Fruit fly (Drosophila melanogaster) whole organism, wandering third instar larva: Measurements from ENCODE around the gene Atx-1.

Experiments used
- Hr78 ChIP-seq: fragments of >200 bp; optimal IDR thresholded peaks from 2 replicates; lab custom pipeline; 2017; ENCODE audit warnings: missing biosample characterization, missing genetic modification characterization
- OdsH ChIP-seq: fragments of 200-800 bp; sonication (Bioruptor generic); optimal IDR thresholded peaks from 2 replicates; lab custom pipeline; 2016; ENCODE audit warnings: missing biosample characterization, mild to moderate bottlenecking, missing genetic modification characterization
- lola ChIP-seq: fragments of >200 bp; optimal IDR thresholded peaks from 2 replicates; lab custom pipeline; 2017; ENCODE audit warnings: missing biosample characterization, missing genetic modification characterization

dm6 chrX:6803880-6804484 is 19.0 kb upstream of the Atx-1 start:
- TF ChIP-seq OdsH (GFP tag; lab: Kevin White, UChicago) (no peak), lola (GFP tag; lab: Kevin White, UChicago) (no peak), Hr78 (no peak)
